Worm (Caenorhabditis elegans) whole organism, early embryonic: ENCODE data around the gene C49F5.13.

ENCODE experiments used
- ama-1 ChIP-seq: fragments of 150-350 bp; optimal IDR thresholded peaks from 2 replicates; lab custom pipeline; 2014
- ceh-36 ChIP-seq: sonication (generic microtip); optimal IDR thresholded peaks from 2 replicates; lab custom pipeline; 2016; ENCODE audit warnings: missing genetic modification characterization, inconsistent platforms, missing compliant biosample characterization
- flt-1 ChIP-seq: fragments of 200-800 bp; sonication (Bioruptor generic); IDR thresholded peaks from 2 replicates; pipeline ENCODE4 v1.3.6; 2022; ENCODE audit warnings: missing genetic modification characterization, missing compliant biosample characterization
- sea-1 ChIP-seq: fragments of 200-800 bp; sonication (Bioruptor generic); conservative IDR thresholded peaks from 2 replicates; pipeline ENCODE4 v1.3.6; 2022; ENCODE audit warnings: missing genetic modification characterization, missing compliant biosample characterization

- TF ChIP-seq sea-1 (GFP tag; lab: Robert Waterston, UW), result no peak
- no peak for TF ChIP-seq ama-1 (lab: Kevin White, UChicago)
- no peak for TF ChIP-seq flt-1
- TF ChIP-seq ceh-36 (tag; lab: Kevin White, UChicago), result no peak
Observed at ce11 chrX:11955125-11955524, 6.1 kb upstream of the C49F5.13 start, which contains the start of gene T08D10.3.
